Fruit fly (Drosophila melanogaster) S2 (cell line): Measurements from ENCODE around the gene dop.

Experiments used
- CG8478 ChIP-seq: fragments of >200 bp; optimal IDR thresholded peaks from 2 replicates; lab custom pipeline; 2018
- CTCF ChIP-seq, 2 experiments: fragments of >200 bp; optimal IDR thresholded peaks; 2 replicates each; lab custom pipeline; 2018

dop gene

DNA sequence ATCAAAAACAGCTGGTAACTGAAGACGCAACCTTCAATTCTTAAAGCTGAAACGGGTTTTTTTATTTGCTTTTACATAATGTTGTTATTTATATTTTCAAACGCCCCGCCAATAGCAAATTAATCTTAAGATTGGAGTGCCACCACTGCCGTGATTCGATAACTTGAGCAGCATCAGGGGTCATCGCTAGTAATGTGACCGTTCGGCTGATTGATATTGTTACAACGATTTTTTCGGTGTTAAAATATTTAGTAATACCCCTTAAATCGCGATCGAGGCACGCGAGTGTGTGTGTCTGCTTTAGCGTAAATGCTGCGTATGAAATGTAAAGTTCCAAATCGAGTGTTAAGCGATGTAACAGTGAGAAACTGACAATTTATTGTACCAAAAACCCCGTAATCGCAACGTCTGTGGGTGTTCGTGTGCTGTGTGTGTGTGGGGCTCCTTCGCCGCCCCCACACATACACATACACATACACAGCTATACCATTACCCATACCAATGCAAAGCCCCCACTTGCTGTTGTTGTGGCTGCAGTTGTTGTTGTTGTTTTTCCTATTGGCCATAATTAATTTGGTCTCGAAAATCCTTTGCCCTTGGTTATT lies at the start of gene dop:
Gene dop, plus strand, starts transcription at position 185 of the 605 bp plus-strand sequence.
- TF ChIP-seq CTCF (optimal IDR thresholded peaks at IDR 0.05; lab: Kevin White, UChicago) = no peak
- no peak for TF ChIP-seq CG8478 (lab: Kevin White, UChicago)

dm6 chr3L:15516440-15516839 lies 49.4 kb upstream of the dop start:
- TF ChIP-seq CG8478 (lab: Kevin White, UChicago) = no peak
- no peak for TF ChIP-seq CTCF (optimal IDR thresholded peaks at IDR 0.05; lab: Kevin White, UChicago)

DNA sequence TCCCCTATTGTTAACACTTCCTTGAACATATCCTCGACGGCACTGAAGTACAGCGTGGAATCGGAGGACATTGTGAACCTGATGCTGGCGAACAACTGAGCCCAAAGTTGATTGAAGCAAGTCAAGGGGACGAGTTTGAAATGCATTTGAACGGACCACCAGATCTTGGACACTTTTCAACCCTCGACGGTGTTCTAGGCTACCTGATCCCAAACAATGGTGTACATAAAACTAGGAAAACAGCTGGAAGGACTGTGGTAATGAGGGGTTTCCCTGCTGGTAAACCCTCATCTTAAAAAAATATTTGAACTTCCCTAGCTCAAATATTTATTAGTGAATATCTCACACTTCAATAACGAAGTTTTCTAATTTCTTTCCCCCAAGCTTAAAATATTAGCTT lies 48.9 kb upstream of the dop start, which contains the start of gene CG13454:
Gene CG13454, minus strand, starts transcription at position 101 of the 400 bp plus-strand sequence.
- TF ChIP-seq CG8478 (lab: Kevin White, UChicago) (no peak), CTCF (optimal IDR thresholded peaks at IDR 0.05; lab: Kevin White, UChicago) (no peak)

dm6 chr3L:15517508-15517907 lies 48.3 kb upstream of the dop start:
- TF ChIP-seq CG8478 (lab: Kevin White, UChicago) = no peak
- TF ChIP-seq CTCF (optimal IDR thresholded peaks at IDR 0.05; lab: Kevin White, UChicago) = no peak

- TF ChIP-seq CG8478 (lab: Kevin White, UChicago) (no peak), CTCF (optimal IDR thresholded peaks at IDR 0.05; lab: Kevin White, UChicago) (no peak)
Observed at dm6 chr3L:15518344-15518743, 47.5 kb upstream of the dop start.

DNA sequence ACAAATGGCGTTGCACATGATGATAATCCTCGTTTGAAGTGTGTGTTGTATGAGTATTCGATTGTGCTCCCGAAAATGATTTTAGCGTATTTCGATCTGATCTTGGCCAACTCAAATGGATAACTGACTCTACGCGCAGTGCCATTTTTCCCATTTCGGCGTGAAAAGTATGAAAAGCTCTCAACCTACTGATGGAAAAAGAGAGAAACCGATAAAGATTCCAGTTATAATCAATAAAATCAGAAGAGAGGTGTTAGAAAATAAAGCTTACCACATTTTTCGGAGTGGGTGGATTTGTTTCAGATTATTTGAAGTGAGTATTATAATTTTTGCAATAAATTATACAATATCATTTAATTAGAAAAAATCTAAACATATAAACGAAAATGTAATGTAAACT lies 46.3 kb upstream of the dop start, which contains the start of gene mex1:
Gene mex1, minus strand, starts transcription at position 101 of the 400 bp plus-strand sequence.
- TF ChIP-seq CTCF (optimal IDR thresholded peaks at IDR 0.05; lab: Kevin White, UChicago) = no peak
- TF ChIP-seq CG8478 (lab: Kevin White, UChicago) = no peak

dm6 chr3L:15519920-15520319 lies 45.9 kb upstream of the dop start:
- TF ChIP-seq CG8478 (lab: Kevin White, UChicago) = no peak
- no peak for TF ChIP-seq CTCF (optimal IDR thresholded peaks at IDR 0.05; lab: Kevin White, UChicago)

- TF ChIP-seq CTCF (optimal IDR thresholded peaks at IDR 0.05; lab: Kevin White, UChicago) = no peak
- no peak for TF ChIP-seq CG8478 (lab: Kevin White, UChicago)
Observed at dm6 chr3L:15520320-15520719, 45.5 kb upstream of the dop start, which contains the start of gene yellow-k. Gene yellow-k, plus strand, starts transcription at chr3L:15520620.

DNA sequence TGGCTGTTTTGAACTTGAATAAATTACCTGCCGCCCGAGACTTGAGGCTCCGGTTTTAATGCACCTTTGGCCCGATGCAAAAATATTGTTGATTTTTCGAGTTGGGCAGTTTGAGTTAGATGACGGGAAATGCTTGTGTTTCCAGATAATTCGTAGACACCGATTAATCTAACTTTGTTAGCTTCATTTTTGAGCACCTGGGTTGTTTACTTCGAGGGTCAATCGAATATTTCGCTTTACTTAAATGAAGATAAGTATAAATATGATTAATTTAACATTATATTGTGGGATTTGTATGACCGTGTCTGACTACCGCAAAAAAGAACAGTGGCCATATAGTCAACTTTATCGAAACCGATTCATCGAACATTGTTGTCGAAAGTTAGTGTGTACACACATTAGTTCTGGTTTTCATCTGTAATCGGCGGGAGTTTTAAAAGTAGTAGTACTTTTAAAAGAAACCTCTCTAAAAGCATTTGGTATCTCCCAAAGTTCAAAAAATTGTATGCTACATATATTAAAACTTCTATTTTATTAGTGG lies 41.9 kb upstream of the dop start, which contains the start of gene CG7945:
Gene CG7945, minus strand, starts transcription at position 332 of the 541 bp plus-strand sequence.
- TF ChIP-seq CG8478 (lab: Kevin White, UChicago) (no peak), CTCF (optimal IDR thresholded peaks at IDR 0.05; lab: Kevin White, UChicago) (no peak)

- TF ChIP-seq CG8478 (lab: Kevin White, UChicago) (no peak), CTCF (optimal IDR thresholded peaks at IDR 0.05; lab: Kevin White, UChicago) (no peak)
Observed at dm6 chr3L:15525153-15525552, 40.7 kb upstream of the dop start, which contains the start of gene CG33986. Gene CG33986, minus strand, starts transcription at chr3L:15525253.

DNA sequence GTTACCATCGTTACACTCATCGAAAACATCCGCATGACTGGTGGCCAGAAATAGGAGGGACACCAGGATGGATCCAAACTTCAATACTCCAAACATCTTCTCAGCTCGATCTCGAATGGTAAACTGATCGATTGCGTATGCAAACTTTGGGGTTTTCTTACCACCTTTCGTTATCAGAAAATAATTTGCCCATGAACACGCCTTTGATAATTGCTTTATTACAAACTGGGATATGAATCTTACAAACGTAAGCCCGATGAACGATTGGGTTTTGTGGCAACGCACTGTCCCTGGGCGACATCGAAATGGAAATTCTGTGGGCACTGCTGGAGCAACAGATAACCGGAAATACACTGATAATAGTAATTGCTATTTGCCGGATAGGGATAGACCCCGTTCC lies 39.1 kb upstream of the dop start, which contains the start of gene CG33985:
Gene CG33985, minus strand, starts transcription at position 101 of the 400 bp plus-strand sequence.
- TF ChIP-seq CTCF (optimal IDR thresholded peaks at IDR 0.05; lab: Kevin White, UChicago) (no peak), CG8478 (lab: Kevin White, UChicago) (no peak)

- TF ChIP-seq CG8478 (lab: Kevin White, UChicago) (no peak), CTCF (optimal IDR thresholded peaks at IDR 0.05; lab: Kevin White, UChicago) (no peak)
Observed at dm6 chr3L:15527416-15527815, 38.4 kb upstream of the dop start, which contains the start of gene CG42729. Gene CG42729, minus strand, starts transcription at chr3L:15527516.

- TF ChIP-seq CTCF (optimal IDR thresholded peaks at IDR 0.05; lab: Kevin White, UChicago) (no peak), CG8478 (lab: Kevin White, UChicago) (no peak)
Observed at dm6 chr3L:15528096-15528495, 37.7 kb upstream of the dop start, which contains the start of gene CG42728. Gene CG42728, minus strand, starts transcription at chr3L:15528196.

DNA sequence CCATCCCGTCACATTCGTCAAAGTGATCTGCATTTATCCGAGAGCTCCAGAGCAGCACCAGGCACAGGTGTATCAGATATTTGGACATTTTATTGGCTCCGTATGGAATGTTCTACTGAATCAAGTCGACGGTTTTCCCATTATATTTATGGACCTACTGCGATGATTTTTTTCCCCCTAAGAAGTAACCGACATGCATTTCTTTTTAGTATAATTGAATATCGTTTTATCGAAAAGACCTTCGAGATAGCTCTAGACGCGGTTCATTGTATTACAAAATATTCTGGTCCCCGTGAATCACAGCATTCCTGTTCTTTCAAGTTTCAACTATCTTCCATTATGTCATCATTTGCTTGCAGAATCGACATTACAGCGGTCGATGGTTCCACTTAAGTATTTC lies 36.7 kb upstream of the dop start, which contains the start of gene obst-H:
Gene obst-H, minus strand, starts transcription at position 101 of the 400 bp plus-strand sequence.
- no peak for TF ChIP-seq CG8478 (lab: Kevin White, UChicago)
- no peak for TF ChIP-seq CTCF (optimal IDR thresholded peaks at IDR 0.05; lab: Kevin White, UChicago)

dm6 chr3L:15530071-15530470 lies 35.7 kb upstream of the dop start:
- TF ChIP-seq CTCF (optimal IDR thresholded peaks at IDR 0.05; lab: Kevin White, UChicago) = no peak
